Worm (Caenorhabditis elegans) whole organism, L2 larva: ENCODE data around the gene eri-12.

ENCODE experiments used
- alr-1 ChIP-seq: fragments of 150-350 bp; optimal IDR thresholded peaks from 2 replicates; lab custom pipeline; 2014; ENCODE audit warnings: missing biosample characterization, missing genetic modification characterization
- ama-1 ChIP-seq: fragments of 150-350 bp; optimal IDR thresholded peaks from 2 replicates; lab custom pipeline; 2018; ENCODE audit warnings: inconsistent platforms
- nhr-6 ChIP-seq: fragments of 150-350 bp; optimal IDR thresholded peaks from 2 replicates; lab custom pipeline; 2014; ENCODE audit warnings: missing biosample characterization, missing genetic modification characterization
- nhr-77 ChIP-seq: fragments of 150-350 bp; optimal IDR thresholded peaks from 2 replicates; lab custom pipeline; 2014; ENCODE audit warnings: missing biosample characterization, missing genetic modification characterization
- peb-1 ChIP-seq: fragments of 150-350 bp; optimal IDR thresholded peaks from 2 replicates; lab custom pipeline; 2014; ENCODE audit warnings: missing biosample characterization, missing genetic modification characterization
- ztf-11 ChIP-seq: sonication (generic microtip); optimal IDR thresholded peaks from 2 replicates; lab custom pipeline; 2017; ENCODE audit warnings: missing biosample characterization, missing genetic modification characterization

- no peak for TF ChIP-seq nhr-6 (tag; lab: Kevin White, UChicago)
- no peak for TF ChIP-seq peb-1 (tag; lab: Kevin White, UChicago)
- no peak for TF ChIP-seq ama-1 (lab: Kevin White, UChicago)
- TF ChIP-seq ztf-11: no peak
- no peak for TF ChIP-seq alr-1 (tag; lab: Kevin White, UChicago)
- TF ChIP-seq nhr-77 (tag; lab: Kevin White, UChicago): no peak
These were observed 29.7 kb upstream of the eri-12 start for ce11 chrIV:12126740-12127472.
